Worm (Caenorhabditis elegans) whole organism, L1 larva: ENCODE results near the gene F54B8.4.
"Not testable (repeated sequence)": the region's sequence is repeated elsewhere in the genome, so short reads cannot be mapped to it uniquely, and the experiment has no call there.

Source experiments
- ces-1 ChIP-seq: fragments of 150-350 bp; optimal IDR thresholded peaks from 2 replicates; lab custom pipeline; 2014; ENCODE audit warnings: missing biosample characterization, missing genetic modification reagents, missing genetic modification characterization
- lin-15B ChIP-seq: fragments of 150-350 bp; sonication (generic microtip); optimal IDR thresholded peaks from 3 replicates; lab custom pipeline; 2014; ENCODE audit warnings: missing biosample characterization, missing genetic modification characterization
- lin-35 ChIP-seq, 2 experiments: fragments of 150-350 bp; optimal IDR thresholded peaks; 2 replicates each; lab custom pipeline; 2014; ENCODE audit warnings: missing biosample characterization in 2 of 2, missing genetic modification characterization in 2 of 2, missing genetic modification reagents in 2 of 2
- lin-39 ChIP-seq: fragments of 150-350 bp; optimal IDR thresholded peaks from 2 replicates; lab custom pipeline; 2014; ENCODE audit warnings: missing biosample characterization, missing genetic modification reagents, missing genetic modification characterization
- lsy-2 ChIP-seq, 2 experiments: fragments of 150-350 bp; optimal IDR thresholded peaks; 2 replicates each; lab custom pipeline; 2014; ENCODE audit warnings: missing biosample characterization in 2 of 2, missing genetic modification characterization in 2 of 2
- nhr-12 ChIP-seq: sonication (generic microtip); optimal IDR thresholded peaks from 2 replicates; lab custom pipeline; 2017; ENCODE audit warnings: missing biosample characterization, missing genetic modification characterization
- nhr-237 ChIP-seq: fragments of 150-350 bp; optimal IDR thresholded peaks from 2 replicates; lab custom pipeline; 2014; ENCODE audit warnings: missing biosample characterization, missing genetic modification characterization
- nhr-28 ChIP-seq: fragments of 150-350 bp; optimal IDR thresholded peaks from 2 replicates; lab custom pipeline; 2014; ENCODE audit warnings: missing biosample characterization, missing genetic modification characterization
- skn-1 ChIP-seq: fragments of 150-350 bp; optimal IDR thresholded peaks from 2 replicates; lab custom pipeline; 2014; ENCODE audit warnings: missing biosample characterization, missing genetic modification characterization
- zag-1 ChIP-seq: fragments of 150-350 bp; optimal IDR thresholded peaks from 2 replicates; lab custom pipeline; 2014; ENCODE audit warnings: missing biosample characterization, missing genetic modification characterization

ce11 chrV:15807420-15807819, 8.8 kb upstream of the F54B8.4 start, which contains the start of gene srsx-38:
- TF ChIP-seq nhr-28 (tag; lab: Kevin White, UChicago); zag-1 (tag; lab: Kevin White, UChicago); nhr-237 (tag; lab: Kevin White, UChicago); ces-1 (GFP tag; lab: Kevin White, UChicago); lin-15B (tag; lab: Kevin White, UChicago); skn-1 (tag; lab: Kevin White, UChicago); lsy-2 (tag; optimal IDR thresholded peaks at IDR 0.05; lab: Kevin White, UChicago); lin-39 (tag; lab: Kevin White, UChicago); nhr-12; lin-35 (GFP tag; optimal IDR thresholded peaks at IDR 0.05; lab: Kevin White, UChicago): not testable (repeated sequence)
